Fruit fly (Drosophila melanogaster) whole organism, embryonic: ENCODE data around the gene GABA-B-R2.
A peak's percentile ranks its signal among the peaks of the same experiment; 100 is the strongest.

Source experiments
- Abd-B ChIP-seq: fragments of 200-800 bp; sonication (Bioruptor generic); optimal IDR thresholded peaks from 2 replicates; lab custom pipeline; 2018; ENCODE audit warnings: missing biosample characterization, mild to moderate bottlenecking, missing genetic modification characterization, moderate library complexity
- Bteb2 ChIP-seq: fragments of 200-800 bp; sonication (Bioruptor generic); optimal IDR thresholded peaks from 2 replicates; lab custom pipeline; 2016; ENCODE audit warnings: missing biosample characterization, missing genetic modification characterization
- CG10462 ChIP-seq: fragments of 200-800 bp; sonication (Bioruptor generic); optimal IDR thresholded peaks from 2 replicates; lab custom pipeline; 2016; ENCODE audit warnings: missing biosample characterization, missing genetic modification characterization
- CG12659 ChIP-seq: fragments of 200-800 bp; sonication (Bioruptor generic); optimal IDR thresholded peaks from 3 replicates; lab custom pipeline; 2017; ENCODE audit warnings: mild to moderate bottlenecking, missing biosample characterization, missing genetic modification reagents, missing genetic modification characterization
- CG12769 ChIP-seq: fragments of 200-800 bp; sonication (Bioruptor generic); optimal IDR thresholded peaks from 2 replicates; lab custom pipeline; 2019; ENCODE audit warnings: missing biosample characterization, mild to moderate bottlenecking, missing genetic modification characterization, moderate library complexity
- CG14965 ChIP-seq: fragments of 200-800 bp; sonication (Bioruptor generic); optimal IDR thresholded peaks from 2 replicates; lab custom pipeline; 2016; ENCODE audit warnings: missing biosample characterization, missing genetic modification characterization, borderline replicate concordance
- CG1529 ChIP-seq: fragments of 200-800 bp; sonication (Bioruptor generic); optimal IDR thresholded peaks from 3 replicates; lab custom pipeline; 2018; ENCODE audit warnings: missing biosample characterization, missing genetic modification characterization
- CG15514 ChIP-seq: fragments of 200-800 bp; sonication (Bioruptor generic); optimal IDR thresholded peaks from 3 replicates; lab custom pipeline; 2017; ENCODE audit warnings: missing biosample characterization, missing genetic modification characterization, mild to moderate bottlenecking, moderate library complexity, missing genetic modification reagents
- CG16779 ChIP-seq: fragments of 200-800 bp; sonication (Bioruptor generic); IDR thresholded peaks from 2 replicates; pipeline ENCODE4 v1.3.6; 2022; ENCODE audit warnings: missing biosample characterization, missing genetic modification characterization
- CG16815 ChIP-seq: fragments of 200-800 bp; sonication (Bioruptor generic); optimal IDR thresholded peaks from 3 replicates; lab custom pipeline; 2017; ENCODE audit warnings: missing biosample characterization, mild to moderate bottlenecking, missing genetic modification characterization
- CG17328 ChIP-seq: fragments of 200-800 bp; sonication (Bioruptor generic); IDR thresholded peaks from 2 replicates; pipeline ENCODE4 v1.3.6; 2022; ENCODE audit warnings: missing biosample characterization, missing genetic modification characterization
- CG17829 ChIP-seq: fragments of 200-800 bp; optimal IDR thresholded peaks from 2 replicates; lab custom pipeline; 2019; ENCODE audit warnings: missing biosample characterization, mild to moderate bottlenecking, missing genetic modification characterization, moderate library complexity
- CG18476 ChIP-seq: fragments of 200-800 bp; sonication (Bioruptor generic); optimal IDR thresholded peaks from 2 replicates; lab custom pipeline; 2016; ENCODE audit warnings: missing biosample characterization, mild to moderate bottlenecking, missing genetic modification characterization
- CG2889 ChIP-seq: fragments of 200-800 bp; sonication (Bioruptor generic); IDR thresholded peaks from 3 replicates; pipeline ENCODE4 v1.3.6; 2022; ENCODE audit warnings: missing biosample characterization, missing genetic modification characterization
- CG30020 ChIP-seq: fragments of 200-800 bp; optimal IDR thresholded peaks from 2 replicates; lab custom pipeline; 2019; ENCODE audit warnings: missing biosample characterization, mild to moderate bottlenecking, missing genetic modification characterization, moderate library complexity
- CG3163 ChIP-seq: fragments of 200-800 bp; sonication (Bioruptor generic); optimal IDR thresholded peaks from 3 replicates; lab custom pipeline; 2016; ENCODE audit warnings: missing biosample characterization, missing genetic modification characterization
- CG3281 ChIP-seq: fragments of 200-800 bp; sonication (Bioruptor generic); optimal IDR thresholded peaks from 3 replicates; lab custom pipeline; 2017; ENCODE audit warnings: missing biosample characterization, mild to moderate bottlenecking, missing genetic modification characterization
- CG3847 ChIP-seq: fragments of 200-800 bp; sonication (Bioruptor generic); IDR thresholded peaks from 2 replicates; pipeline ENCODE4 v1.3.6; 2022; ENCODE audit warnings: missing biosample characterization, missing genetic modification characterization
- CG43689 ChIP-seq: fragments of 200-800 bp; sonication (Bioruptor generic); IDR thresholded peaks from 2 replicates; pipeline ENCODE4 v1.3.6; 2022; ENCODE audit warnings: missing biosample characterization, missing genetic modification characterization
- CG4707 ChIP-seq: fragments of 200-800 bp; sonication (Bioruptor generic); optimal IDR thresholded peaks from 2 replicates; lab custom pipeline; 2018; ENCODE audit warnings: missing biosample characterization, mild to moderate bottlenecking, missing genetic modification characterization, moderate library complexity
- CG6689 ChIP-seq: fragments of 200-800 bp; sonication (Bioruptor generic); IDR thresholded peaks from 2 replicates; pipeline ENCODE4 v1.3.6; 2022; ENCODE audit warnings: missing biosample characterization, missing genetic modification characterization
- CG8388 ChIP-seq: fragments of 200-800 bp; sonication (Bioruptor generic); optimal IDR thresholded peaks from 2 replicates; lab custom pipeline; 2019; ENCODE audit warnings: missing biosample characterization, mild to moderate bottlenecking, missing genetic modification characterization, moderate library complexity
- CG8765 ChIP-seq: fragments of 200-800 bp; sonication (Bioruptor generic); IDR thresholded peaks from 2 replicates; pipeline ENCODE4 v1.3.6; 2022; ENCODE audit warnings: missing biosample characterization, missing genetic modification characterization
- CG9609 ChIP-seq: fragments of 200-800 bp; sonication (Bioruptor generic); optimal IDR thresholded peaks from 3 replicates; lab custom pipeline; 2016; ENCODE audit warnings: missing biosample characterization, missing genetic modification characterization
- D19A ChIP-seq: fragments of 200-800 bp; optimal IDR thresholded peaks from 3 replicates; lab custom pipeline; 2019; ENCODE audit warnings: missing biosample characterization, mild to moderate bottlenecking, missing genetic modification characterization, moderate library complexity
- Dip3 ChIP-seq: fragments of 200-800 bp; sonication (Bioruptor generic); optimal IDR thresholded peaks from 3 replicates; lab custom pipeline; 2016; ENCODE audit warnings: missing biosample characterization, missing genetic modification characterization
- E2f2 ChIP-seq: fragments of 200-800 bp; sonication (Bioruptor generic); IDR thresholded peaks from 2 replicates; pipeline ENCODE4 v1.3.6; 2022; ENCODE audit warnings: missing biosample characterization, missing genetic modification characterization
- Ets65A ChIP-seq: fragments of 200-800 bp; sonication (Bioruptor generic); peaks from one replicate; lab custom pipeline; 2016; ENCODE audit warnings: missing biosample characterization, missing genetic modification characterization
- GATAe ChIP-seq: fragments of 200-800 bp; sonication (Bioruptor generic); conservative IDR thresholded peaks from 2 replicates; pipeline ENCODE4 v1.3.6; 2022; ENCODE audit warnings: missing biosample characterization, missing genetic modification characterization
- Hand ChIP-seq: fragments of 200-800 bp; sonication (Bioruptor generic); optimal IDR thresholded peaks from 2 replicates; lab custom pipeline; 2017; ENCODE audit warnings: mild to moderate bottlenecking, missing biosample characterization, missing genetic modification reagents, missing genetic modification characterization
- Hr3 ChIP-seq: fragments of 200-800 bp; sonication (Bioruptor generic); optimal IDR thresholded peaks from 3 replicates; lab custom pipeline; 2016; ENCODE audit warnings: missing biosample characterization, missing genetic modification characterization
- Lhr ChIP-seq: fragments of 200-800 bp; sonication (Bioruptor generic); optimal IDR thresholded peaks from 3 replicates; lab custom pipeline; 2017; ENCODE audit warnings: mild to moderate bottlenecking, missing biosample characterization, missing genetic modification reagents, missing genetic modification characterization
- Mrtf ChIP-seq: fragments of 200-800 bp; sonication (Bioruptor generic); IDR thresholded peaks from 3 replicates; pipeline ENCODE4 v1.3.6; 2022; ENCODE audit warnings: missing biosample characterization, missing genetic modification characterization
- NK7.1 ChIP-seq: fragments of 200-800 bp; sonication (Bioruptor generic); optimal IDR thresholded peaks from 3 replicates; lab custom pipeline; 2016; ENCODE audit warnings: missing biosample characterization, missing genetic modification characterization
- Nf-YA ChIP-seq: fragments of 200-800 bp; sonication (Bioruptor generic); IDR thresholded peaks from 2 replicates; pipeline ENCODE4 v1.3.6; 2022; ENCODE audit warnings: missing biosample characterization, missing genetic modification characterization
- NfI ChIP-seq: fragments of 200-800 bp; sonication (Bioruptor generic); optimal IDR thresholded peaks from 3 replicates; lab custom pipeline; 2018; ENCODE audit warnings: missing biosample characterization, mild to moderate bottlenecking, missing genetic modification characterization, moderate library complexity
- Trl ChIP-seq, 3 experiments: fragments of >200 bp in 2 of 3; fragments of 200-800 bp in 1 of 3; sonication (Bioruptor generic) in 1 of 3; optimal IDR thresholded peaks; 2 replicates in 1 of 3; 3 replicates in 2 of 3; lab custom pipeline; 2016 to 2017; ENCODE audit warnings: missing biosample characterization in 1 of 3, missing genetic modification characterization in 1 of 3
- Xbp1 ChIP-seq: fragments of 200-800 bp; sonication (Bioruptor generic); optimal IDR thresholded peaks from 3 replicates; lab custom pipeline; 2016; ENCODE audit warnings: missing biosample characterization, mild to moderate bottlenecking, missing genetic modification characterization
- bcd ChIP-seq: fragments of 200-800 bp; sonication (Bioruptor generic); optimal IDR thresholded peaks from 2 replicates; lab custom pipeline; 2017; ENCODE audit warnings: missing biosample characterization, mild to moderate bottlenecking, missing genetic modification characterization
- caup ChIP-seq: fragments of 200-800 bp; sonication (Bioruptor generic); optimal IDR thresholded peaks from 3 replicates; lab custom pipeline; 2017; ENCODE audit warnings: missing biosample characterization, mild to moderate bottlenecking, missing genetic modification characterization, moderate library complexity; ENCODE audit not compliant: severe bottlenecking
- cg ChIP-seq: fragments of 200-800 bp; sonication (Bioruptor generic); optimal IDR thresholded peaks from 3 replicates; lab custom pipeline; 2019; ENCODE audit warnings: missing biosample characterization, mild to moderate bottlenecking, missing genetic modification characterization, moderate library complexity
- chif ChIP-seq, 2 experiments: fragments of 200-800 bp; sonication (Bioruptor generic); optimal IDR thresholded peaks; 3 replicates each; lab custom pipeline; 2016; ENCODE audit warnings: missing biosample characterization in 2 of 2, missing genetic modification characterization in 2 of 2
- da ChIP-seq: fragments of 200-800 bp; sonication (Bioruptor generic); optimal IDR thresholded peaks from 2 replicates; lab custom pipeline; 2016; ENCODE audit warnings: missing biosample characterization, missing genetic modification characterization
- ems ChIP-seq: fragments of 200-800 bp; sonication (Bioruptor generic); optimal IDR thresholded peaks from 3 replicates; lab custom pipeline; 2016; ENCODE audit warnings: missing biosample characterization, missing genetic modification characterization
- eve ChIP-seq, 2 experiments: fragments of >200 bp; optimal IDR thresholded peaks; 2 replicates each; lab custom pipeline; 2017; ENCODE audit warnings: missing biosample characterization in 2 of 2, missing genetic modification characterization in 2 of 2
- slou ChIP-seq: fragments of 200-800 bp; sonication (Bioruptor generic); optimal IDR thresholded peaks from 3 replicates; lab custom pipeline; 2016; ENCODE audit warnings: missing biosample characterization, missing genetic modification characterization
- slp2 ChIP-seq: fragments of 200-800 bp; sonication (Bioruptor generic); optimal IDR thresholded peaks from 2 replicates; lab custom pipeline; 2016; ENCODE audit warnings: missing biosample characterization, missing genetic modification characterization
- sob ChIP-seq: fragments of 200-800 bp; sonication (Bioruptor generic); IDR thresholded peaks from 2 replicates; pipeline ENCODE4 v1.3.6; 2022; ENCODE audit warnings: missing biosample characterization, missing genetic modification characterization
- ssp ChIP-seq: fragments of 200-800 bp; sonication (Bioruptor generic); IDR thresholded peaks from 2 replicates; pipeline ENCODE4 v1.3.6; 2022; ENCODE audit warnings: missing biosample characterization, missing genetic modification characterization
- tio ChIP-seq: fragments of 200-800 bp; sonication (Bioruptor generic); optimal IDR thresholded peaks from 2 replicates; lab custom pipeline; 2017; ENCODE audit warnings: missing biosample characterization, missing genetic modification characterization, inconsistent platforms
- unpg ChIP-seq: fragments of 200-800 bp; sonication (Bioruptor generic); optimal IDR thresholded peaks from 3 replicates; lab custom pipeline; 2018; ENCODE audit warnings: missing biosample characterization, mild to moderate bottlenecking, missing genetic modification characterization, moderate library complexity
- zfh1 ChIP-seq: fragments of 200-800 bp; sonication (Bioruptor generic); IDR thresholded peaks from 3 replicates; pipeline ENCODE4 v1.3.6; 2022; ENCODE audit warnings: missing biosample characterization, missing genetic modification characterization

The GABA-B-R2 gene

DNA sequence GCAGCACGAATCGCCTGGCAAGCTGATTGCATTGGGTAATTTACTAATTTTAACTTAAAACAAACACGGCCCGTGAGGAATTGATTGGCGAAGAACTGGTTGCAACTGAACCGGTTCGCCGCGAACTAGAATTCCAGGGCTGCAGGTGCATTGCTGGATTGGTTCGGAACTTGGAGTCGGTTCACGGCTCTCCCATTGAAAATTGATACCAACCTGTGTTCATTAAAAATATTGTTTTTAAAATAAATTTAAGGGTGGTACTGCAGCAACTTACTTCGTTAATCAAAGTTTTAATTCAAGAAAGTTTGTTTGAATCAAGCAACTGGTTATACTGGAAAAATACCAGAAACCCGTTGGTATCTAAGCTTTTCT is 46.9 kb upstream of the GABA-B-R2 start, which contains the start of gene CASK (continued):
- no peak for TF ChIP-seq slou (GFP tag; lab: Kevin White, UChicago)
- peak; percentile 67 for TF ChIP-seq cg (GFP tag; lab: Kevin White, UChicago)
- TF ChIP-seq NfI (GFP tag; lab: Kevin White, UChicago): no peak
- TF ChIP-seq caup (GFP tag; lab: Kevin White, UChicago): no peak
- no peak for TF ChIP-seq Bteb2 (GFP tag; lab: Kevin White, UChicago)
- 0 out of 2 replicates have a peak, but pooled peaks have one; percentile 11 for TF ChIP-seq CG3847 (GFP tag; lab: Robert Waterston, UW)
- no peak for TF ChIP-seq ems (GFP tag; lab: Kevin White, UChicago)
- TF ChIP-seq CG14965: no peak
- peak; percentile 12 for TF ChIP-seq CG3163 (GFP tag; lab: Kevin White, UChicago)
- TF ChIP-seq eve (GFP tag; optimal IDR thresholded peaks at IDR 0.05; lab: Kevin White, UChicago): no peak
- no peak for TF ChIP-seq CG30020 (tag; lab: Kevin White, UChicago)
- no peak for TF ChIP-seq tio (GFP tag; lab: Kevin White, UChicago)
- no peak for TF ChIP-seq CG2889 (GFP tag; lab: Robert Waterston, UW)
- no peak for TF ChIP-seq D19A (tag; lab: Kevin White, UChicago)
- TF ChIP-seq Nf-YA (GFP tag; lab: Robert Waterston, UW): no peak
- TF ChIP-seq E2f2 (GFP tag; lab: Robert Waterston, UW): peak; percentile 90
- TF ChIP-seq CG6689 (GFP tag; lab: Robert Waterston, UW): no peak
- peak in 1 of 2 experiments; percentile 9 for TF ChIP-seq chif (GFP tag; optimal IDR thresholded peaks at IDR 0.05; lab: Kevin White, UChicago)
- TF ChIP-seq CG8388 (GFP tag; lab: Kevin White, UChicago): no peak
- TF ChIP-seq Hr3 (GFP tag; lab: Kevin White, UChicago): no peak
- no peak for TF ChIP-seq CG8765 (GFP tag; lab: Robert Waterston, UW)
- TF ChIP-seq CG3281 (GFP tag; lab: Kevin White, UChicago): no peak
- no peak for TF ChIP-seq da
- TF ChIP-seq Lhr (GFP tag; lab: Kevin White, UChicago): peak; percentile 71
- no peak for TF ChIP-seq Hand (GFP tag; lab: Kevin White, UChicago)
- TF ChIP-seq Abd-B (GFP tag; lab: Kevin White, UChicago): no peak
- TF ChIP-seq CG15514 (GFP tag; lab: Kevin White, UChicago): peak; percentile 100
- TF ChIP-seq bcd (GFP tag; lab: Kevin White, UChicago): no peak
- TF ChIP-seq CG1529 (GFP tag; lab: Kevin White, UChicago): no peak
- no peak for TF ChIP-seq NK7.1
- TF ChIP-seq Ets65A (GFP tag; lab: Kevin White, UChicago): no peak
- no peak for TF ChIP-seq sob (GFP tag; lab: Robert Waterston, UW)
- no peak for TF ChIP-seq CG17829 (tag; lab: Kevin White, UChicago)
- no peak for TF ChIP-seq slp2 (GFP tag; lab: Kevin White, UChicago)
- TF ChIP-seq CG4707: no peak
- TF ChIP-seq CG16815: no peak
- TF ChIP-seq Xbp1: peak; percentile 30
- no peak for TF ChIP-seq CG16779
- TF ChIP-seq Trl (optimal IDR thresholded peaks at IDR 0.05; lab: Kevin White, UChicago): no peak
- TF ChIP-seq Trl (GFP tag; optimal IDR thresholded peaks at IDR 0.05; lab: Kevin White, UChicago): no peak
- no peak for TF ChIP-seq GATAe (GFP tag; lab: Robert Waterston, UW)
- TF ChIP-seq CG9609 (GFP tag; lab: Kevin White, UChicago): no peak
- no peak for TF ChIP-seq zfh1 (GFP tag; lab: Robert Waterston, UW)
- TF ChIP-seq CG12769 (tag; lab: Kevin White, UChicago): no peak
- TF ChIP-seq unpg (GFP tag; lab: Kevin White, UChicago): no peak
- TF ChIP-seq Mrtf (GFP tag; lab: Robert Waterston, UW): no peak
- TF ChIP-seq CG43689 (GFP tag; lab: Robert Waterston, UW): no peak
- no peak for TF ChIP-seq CG10462 (GFP tag; lab: Kevin White, UChicago)
- no peak for TF ChIP-seq CG17328 (GFP tag; lab: Robert Waterston, UW)
- no peak for TF ChIP-seq ssp (GFP tag; lab: Robert Waterston, UW)
- no peak for TF ChIP-seq CG18476 (GFP tag; lab: Kevin White, UChicago)
- peak; percentile 43 for TF ChIP-seq CG12659
- TF ChIP-seq Dip3 (GFP tag; lab: Kevin White, UChicago): no peak
